Fruit fly (Drosophila melanogaster): Measurements from ENCODE around the gene CG14042.
A peak's percentile ranks its signal among the peaks of the same experiment; 100 is the strongest.

The CG14042 gene

DNA sequence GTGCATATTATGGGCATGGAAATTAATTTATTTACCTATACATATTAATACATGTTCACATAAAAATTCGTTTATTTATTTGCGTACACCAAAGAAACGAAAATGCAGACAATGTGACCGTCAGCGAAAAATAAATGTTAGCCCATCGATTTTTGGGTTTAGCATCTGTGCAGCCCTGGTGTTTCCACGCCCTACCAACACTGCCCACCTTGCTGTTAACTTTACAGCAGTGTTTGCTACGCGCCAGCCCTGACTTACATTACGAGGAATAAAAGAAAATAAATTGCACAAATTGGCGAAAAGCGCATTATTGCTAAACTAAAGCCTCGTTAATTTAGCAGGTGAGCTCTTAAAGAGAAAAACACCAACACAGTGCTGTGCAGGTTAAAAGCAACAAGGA, 5.5 kb downstream of the CG14042 start, which contains the start of the genes CG33995, CG44000 and CG44001 (continued):
- no peak for TF ChIP-seq Poxn (GFP tag; IDR thresholded peaks at IDR 0.05)
- TF ChIP-seq CG15696 (tag; optimal IDR thresholded peaks at IDR 0.05): no peak
- peak; percentile 47 for TF ChIP-seq CG10543 (GFP tag; optimal IDR thresholded peaks at IDR 0.05)
- TF ChIP-seq Hand (GFP tag; optimal IDR thresholded peaks at IDR 0.05): no peak
- TF ChIP-seq CG2116 (GFP tag; optimal IDR thresholded peaks at IDR 0.05): peak; percentile 91
- peak; percentile 19 for TF ChIP-seq CG4707 (GFP tag; optimal IDR thresholded peaks at IDR 0.05)
- peak; percentile 10 for TF ChIP-seq bbx (GFP tag; IDR thresholded peaks at IDR 0.05; ENCODE audit: partially characterized antibody)
- TF ChIP-seq CG7786 (GFP tag; optimal IDR thresholded peaks at IDR 0.05): peak; percentile 60
- peak; percentile 53 for TF ChIP-seq tin (GFP tag; optimal IDR thresholded peaks at IDR 0.05)
- peak; percentile 18 for TF ChIP-seq PHDP (tag; optimal IDR thresholded peaks at IDR 0.05)
- no peak for TF ChIP-seq fd96Cb (tag; optimal IDR thresholded peaks at IDR 0.05)
- TF ChIP-seq sd (tag; optimal IDR thresholded peaks at IDR 0.05): no peak
- TF ChIP-seq ash1 (GFP tag; optimal IDR thresholded peaks at IDR 0.05): peak; percentile 58
- TF ChIP-seq CG12071 (GFP tag; optimal IDR thresholded peaks at IDR 0.05): no peak
- TF ChIP-seq Dip3 (GFP tag; optimal IDR thresholded peaks at IDR 0.05): peak; percentile 39
- TF ChIP-seq CkIIα-i1 (GFP tag; IDR thresholded peaks at IDR 0.05): no peak
- peak; percentile 58 for TF ChIP-seq Side (GFP tag; optimal IDR thresholded peaks at IDR 0.05)
- peak; percentile 67 for TF ChIP-seq CG17186 (GFP tag; optimal IDR thresholded peaks at IDR 0.05)
- TF ChIP-seq H2.0 (GFP tag; IDR thresholded peaks at IDR 0.05): peak; percentile 50
- no peak for TF ChIP-seq CG11560 (tag; IDR thresholded peaks at IDR 0.05)
- no peak for TF ChIP-seq lola (GFP tag; optimal IDR thresholded peaks at IDR 0.05)
- peak; percentile 61 for TF ChIP-seq CG7987 (GFP tag; optimal IDR thresholded peaks at IDR 0.05)
- peak; percentile 36 for TF ChIP-seq HmgD (GFP tag; optimal IDR thresholded peaks at IDR 0.05)
- TF ChIP-seq ac (GFP tag; optimal IDR thresholded peaks at IDR 0.05): no peak
- peak; percentile 7 for TF ChIP-seq HLHmδ (GFP tag; optimal IDR thresholded peaks at IDR 0.05)
- no peak for TF ChIP-seq Doc3 (GFP tag; IDR thresholded peaks at IDR 0.05; ENCODE audit: partially characterized antibody)
- TF ChIP-seq ATbp (GFP tag; optimal IDR thresholded peaks at IDR 0.05): no peak
- TF ChIP-seq her (GFP tag; optimal IDR thresholded peaks at IDR 0.05): peak; percentile 65
- TF ChIP-seq CG31224 (GFP tag; IDR thresholded peaks at IDR 0.05): no peak
- TF ChIP-seq CG4282 (GFP tag; optimal IDR thresholded peaks at IDR 0.05): no peak
- no peak for TF ChIP-seq Eip74EF (GFP tag; optimal IDR thresholded peaks at IDR 0.05)
- TF ChIP-seq CG3281 (GFP tag; optimal IDR thresholded peaks at IDR 0.05): peak; percentile 69
- TF ChIP-seq NC2α (GFP tag; optimal IDR thresholded peaks at IDR 0.05): peak; percentile 8
- no peak for TF ChIP-seq trh (GFP tag; optimal IDR thresholded peaks at IDR 0.05)
- no peak for TF ChIP-seq dmrt99B (tag; optimal IDR thresholded peaks at IDR 0.05)
- no peak for TF ChIP-seq C15 (GFP tag; IDR thresholded peaks at IDR 0.05)
- TF ChIP-seq NFAT (GFP tag; IDR thresholded peaks at IDR 0.05): peak; percentile 71
- TF ChIP-seq CG9215 (GFP tag; IDR thresholded peaks at IDR 0.05): peak; percentile 22; the same call in 1 of the 2 replicates
- TF ChIP-seq eyg (GFP tag; optimal IDR thresholded peaks at IDR 0.05): peak; percentile 16
- TF ChIP-seq CG10959 (GFP tag; IDR thresholded peaks at IDR 0.05): no peak
- peak; percentile 34 for TF ChIP-seq Chrac-16 (GFP tag; optimal IDR thresholded peaks at IDR 0.05)
- no peak for TF ChIP-seq HHEX (GFP tag; optimal IDR thresholded peaks at IDR 0.05)
- TF ChIP-seq CG12299 (tag; optimal IDR thresholded peaks at IDR 0.05): peak; percentile 4
- no peak for TF ChIP-seq CG10321 (GFP tag; IDR thresholded peaks at IDR 0.05)
- TF ChIP-seq Ets65A (GFP tag): peak; percentile 96
- peak; percentile 46 for TF ChIP-seq unpg (GFP tag; optimal IDR thresholded peaks at IDR 0.05)
- TF ChIP-seq prd (optimal IDR thresholded peaks at IDR 0.05): no peak
- TF ChIP-seq prd (GFP tag; IDR thresholded peaks at IDR 0.05): peak; percentile 40; the same call in 1 of the 3 replicates
- no peak for TF ChIP-seq lov (optimal IDR thresholded peaks at IDR 0.05)
- no peak for TF ChIP-seq lov (GFP tag; IDR thresholded peaks at IDR 0.05)
- TF ChIP-seq Blimp-1 (GFP tag; optimal IDR thresholded peaks at IDR 0.05): no peak
